Worm (Caenorhabditis elegans): ENCODE measurements around the gene F02C12.3.

Gene F02C12.3

ce11 chrX:13396550-13397023, at the start of gene F02C12.3 (continued):
- TF ChIP-seq lir-3 (tag; optimal IDR thresholded peaks at IDR 0.05) (no peak), Y5F2A.4 (GFP tag; optimal IDR thresholded peaks at IDR 0.05) (no peak), T26A8.4 (GFP tag; IDR thresholded peaks at IDR 0.05) (no peak; the same call in 1 of the 2 replicates), T20F7.1 (GFP tag; optimal IDR thresholded peaks at IDR 0.05) (peak; percentile 100), php-3 (GFP tag; IDR thresholded peaks at IDR 0.05) (no peak), mxl-2 (GFP tag; conservative IDR thresholded peaks at IDR 0.05) (no peak), spr-1 (tag; optimal IDR thresholded peaks at IDR 0.05) (no peak), Y105C5A.15 (GFP tag; IDR thresholded peaks at IDR 0.05) (no peak), dve-1 (tag; optimal IDR thresholded peaks at IDR 0.05; ENCODE audit: insufficient read depth) (peak; percentile 77), madf-5 (GFP tag; IDR thresholded peaks at IDR 0.05) (no peak), zip-2 (tag; optimal IDR thresholded peaks at IDR 0.05) (peak; percentile 63), D1046.2 (GFP tag; IDR thresholded peaks at IDR 0.05) (no peak)

ce11 chrX:13347251-13347650, 49.5 kb upstream of the F02C12.3 start:
- TF ChIP-seq ceh-82 (tag; optimal IDR thresholded peaks at IDR 0.05) (no peak), zip-2 (tag; optimal IDR thresholded peaks at IDR 0.05) (no peak), attf-4 (tag; optimal IDR thresholded peaks at IDR 0.05) (no peak), unc-62 (GFP tag; optimal IDR thresholded peaks at IDR 0.05 in 1 of 2) (no peak), unc-62 (tag; optimal IDR thresholded peaks at IDR 0.05) (no peak), mxl-3 (GFP tag; optimal IDR thresholded peaks at IDR 0.05) (peak; percentile 71), ztf-11 (tag; optimal IDR thresholded peaks at IDR 0.05) (no peak)

ce11 chrX:13348417-13348816, 48.4 kb upstream of the F02C12.3 start:
- no peak for TF ChIP-seq lin-13 (GFP tag; optimal IDR thresholded peaks at IDR 0.05)
- TF ChIP-seq nhr-11 (tag; optimal IDR thresholded peaks at IDR 0.05) = peak; percentile 42
- TF ChIP-seq daf-12 (tag; optimal IDR thresholded peaks at IDR 0.05) = no peak
- TF ChIP-seq R02D3.7 (tag; optimal IDR thresholded peaks at IDR 0.05) = no peak
- no peak for TF ChIP-seq D1046.2 (GFP tag; IDR thresholded peaks at IDR 0.05)
- TF ChIP-seq dmd-8 (GFP tag; IDR thresholded peaks at IDR 0.05) = no peak
- no peak for TF ChIP-seq F26F4.8 (GFP tag; conservative IDR thresholded peaks at IDR 0.05)
- no peak for TF ChIP-seq madf-9 (GFP tag; conservative IDR thresholded peaks at IDR 0.05)
- TF ChIP-seq F44E2.7 (GFP tag; IDR thresholded peaks at IDR 0.05) = no peak
- TF ChIP-seq ztf-7 (tag; optimal IDR thresholded peaks at IDR 0.05) = peak; percentile 94
- TF ChIP-seq zag-1 (tag; optimal IDR thresholded peaks at IDR 0.05) = no peak
- TF ChIP-seq lin-38 (GFP tag; IDR thresholded peaks at IDR 0.05) = no peak
- no peak for TF ChIP-seq nhr-41 (GFP tag; IDR thresholded peaks at IDR 0.05)
- no peak for TF ChIP-seq Y75B8A.6 (GFP tag; IDR thresholded peaks at IDR 0.05)
- peak; percentile 11 for TF ChIP-seq dpl-1 (GFP tag; optimal IDR thresholded peaks at IDR 0.05)
- no peak for TF ChIP-seq ztf-11 (tag; optimal IDR thresholded peaks at IDR 0.05)
- TF ChIP-seq ceh-62 (tag; optimal IDR thresholded peaks at IDR 0.05) = no peak
- peak; percentile 56 for TF ChIP-seq T20F7.1 (GFP tag; optimal IDR thresholded peaks at IDR 0.05)
- TF ChIP-seq mep-1 (tag; optimal IDR thresholded peaks at IDR 0.05) = peak; percentile 79
- TF ChIP-seq gei-8 (GFP tag; optimal IDR thresholded peaks at IDR 0.05) = no peak
- no peak for TF ChIP-seq nhr-237 (tag; optimal IDR thresholded peaks at IDR 0.05)
- no peak for TF ChIP-seq lin-29 (GFP tag; IDR thresholded peaks at IDR 0.05)
- TF ChIP-seq nhr-48 (tag; optimal IDR thresholded peaks at IDR 0.05) = peak; percentile 78
- TF ChIP-seq Y5F2A.4 (GFP tag; optimal IDR thresholded peaks at IDR 0.05) = no peak
- no peak for TF ChIP-seq unc-39 (tag; optimal IDR thresholded peaks at IDR 0.05)
- no peak for TF ChIP-seq jun-1 (tag; optimal IDR thresholded peaks at IDR 0.05)
- 0 out of 2 replicates have a peak, but pooled peaks have one; percentile 12 for TF ChIP-seq tra-1 (GFP tag; IDR thresholded peaks at IDR 0.05)
- no peak for TF ChIP-seq lir-3 (tag; optimal IDR thresholded peaks at IDR 0.05)
- TF ChIP-seq egl-43 (GFP tag; IDR thresholded peaks at IDR 0.05) = no peak
- TF ChIP-seq ZK546.5 (tag; optimal IDR thresholded peaks at IDR 0.05) = no peak
- TF ChIP-seq lim-7 (GFP tag; IDR thresholded peaks at IDR 0.05) = no peak
- no peak for TF ChIP-seq unc-62 (GFP tag; optimal IDR thresholded peaks at IDR 0.05 in 1 of 2)
- TF ChIP-seq unc-62 (tag; optimal IDR thresholded peaks at IDR 0.05) = no peak
- TF ChIP-seq dmd-9 (GFP tag; IDR thresholded peaks at IDR 0.05) = no peak
- no peak for TF ChIP-seq daf-19 (GFP tag; conservative IDR thresholded peaks at IDR 0.05)
- no peak for TF ChIP-seq nhr-42 (GFP tag; IDR thresholded peaks at IDR 0.05)
- no peak for TF ChIP-seq F10B5.3 (tag; optimal IDR thresholded peaks at IDR 0.05)
- TF ChIP-seq ceh-82 (tag; optimal IDR thresholded peaks at IDR 0.05) = no peak
- TF ChIP-seq pqm-1 (tag; optimal IDR thresholded peaks at IDR 0.05) = no peak
